Worm (Caenorhabditis elegans) whole organism, L4/young adult: Measurements from ENCODE around the gene srg-46.

ENCODE experiments used
- W03F9.2 ChIP-seq: fragments of 150-350 bp; optimal IDR thresholded peaks from 2 replicates; lab custom pipeline; 2014; ENCODE audit warnings: missing biosample characterization, missing genetic modification characterization
- him-1 ChIP-seq: sonication (generic microtip); optimal IDR thresholded peaks from 2 replicates; lab custom pipeline; 2016; ENCODE audit warnings: missing genotype, missing genetic modification reagents, missing genetic modification characterization, missing compliant biosample characterization

ce11 chrV:13380178-13380577 lies 16.7 kb downstream of the srg-46 start, which contains the start of gene ifbp-1:
- TF ChIP-seq W03F9.2 (tag; lab: Kevin White, UChicago) (no peak), him-1 (tag; lab: Kevin White, UChicago) (no peak)
